Worm (Caenorhabditis elegans) whole organism, midembryonic: ENCODE data around the gene C28D4.5.
"Not testable (repeated sequence)": the region's sequence is repeated elsewhere in the genome, so short reads cannot be mapped to it uniquely, and the experiment has no call there.

Source experiments
- T22C8.4 ChIP-seq: fragments of 200-800 bp; sonication (Bioruptor generic); IDR thresholded peaks from 2 replicates; pipeline ENCODE4 v1.3.6; 2022; ENCODE audit warnings: missing genetic modification characterization, missing compliant biosample characterization
- cog-1 ChIP-seq: sonication (generic microtip); optimal IDR thresholded peaks from 2 replicates; lab custom pipeline; 2016; ENCODE audit warnings: missing genetic modification characterization, missing compliant biosample characterization
- flt-1 ChIP-seq: fragments of 200-800 bp; sonication (Bioruptor generic); IDR thresholded peaks from 2 replicates; pipeline ENCODE4 v1.3.6; 2022; ENCODE audit warnings: missing genetic modification characterization, missing compliant biosample characterization
- klf-2 ChIP-seq: fragments of 200-800 bp; sonication (Bioruptor generic); conservative IDR thresholded peaks from 2 replicates; pipeline ENCODE4 v1.3.6; 2022; ENCODE audit warnings: missing genetic modification reagents, missing genetic modification characterization, missing compliant biosample characterization
- med-1 ChIP-seq: sonication (generic microtip); optimal IDR thresholded peaks from 2 replicates; lab custom pipeline; 2017; ENCODE audit warnings: missing genetic modification characterization, mild to moderate bottlenecking, missing compliant biosample characterization, antibody characterized with exemption, missing genetic modification reagents; ENCODE audit not compliant: insufficient read depth
- ref-1 ChIP-seq: fragments of 200-800 bp; sonication (Bioruptor generic); conservative IDR thresholded peaks from 2 replicates; pipeline ENCODE4 v1.3.6; 2022; ENCODE audit warnings: missing genetic modification reagents, missing genetic modification characterization, missing compliant biosample characterization
- tab-1 ChIP-seq: fragments of 200-800 bp; sonication (Bioruptor generic); IDR thresholded peaks from 2 replicates; pipeline ENCODE4 v1.3.6; 2022; ENCODE audit warnings: missing genetic modification characterization, missing compliant biosample characterization
- ztf-23 ChIP-seq: fragments of 200-800 bp; sonication (Bioruptor generic); IDR thresholded peaks from 2 replicates; pipeline ENCODE4 v1.3.6; 2022; ENCODE audit warnings: missing genetic modification reagents, missing genetic modification characterization, missing compliant biosample characterization
- ztf-29 ChIP-seq: fragments of 200-800 bp; sonication (Bioruptor generic); IDR thresholded peaks from 2 replicates; pipeline ENCODE4 v1.3.6; 2022; ENCODE audit warnings: missing genetic modification reagents, missing genetic modification characterization, missing compliant biosample characterization

The C28D4.5 gene

DNA sequence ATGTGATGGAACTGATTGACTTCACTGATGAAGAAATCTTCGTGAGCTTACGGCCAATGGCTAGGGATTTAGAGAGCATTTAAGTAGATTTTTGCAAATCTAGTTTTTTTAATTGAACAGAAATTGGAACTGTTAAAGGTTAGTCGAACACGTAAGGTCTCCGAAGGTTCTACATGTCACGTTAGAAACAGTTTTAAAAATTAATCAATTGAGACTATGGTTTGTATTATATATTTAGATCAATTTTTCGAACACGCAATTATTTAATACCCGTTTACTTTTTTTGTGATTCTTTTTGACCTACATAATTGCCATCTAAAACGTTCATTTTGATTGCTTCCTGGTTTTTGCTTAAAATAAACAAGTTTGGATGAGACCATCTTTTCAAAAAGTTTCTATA lies 1.8 kb downstream of the C28D4.5 start, which contains the start of gene C28D4.4:
Gene C28D4.4 (minus strand): TSS at position 101 of the 400 bp plus-strand sequence.
- TF ChIP-seq flt-1 (no peak), ztf-29 (GFP tag; lab: Robert Waterston, UW) (no peak), cog-1 (tag; lab: Kevin White, UChicago) (no peak), tab-1 (GFP tag; lab: Robert Waterston, UW) (no peak), med-1 (GFP tag; lab: Kevin White, UChicago) (no peak), klf-2 (GFP tag; lab: Robert Waterston, UW) (no peak), T22C8.4 (GFP tag; lab: Robert Waterston, UW) (no peak), ztf-23 (GFP tag; lab: Robert Waterston, UW) (no peak), ref-1 (GFP tag; lab: Robert Waterston, UW) (no peak)

DNA sequence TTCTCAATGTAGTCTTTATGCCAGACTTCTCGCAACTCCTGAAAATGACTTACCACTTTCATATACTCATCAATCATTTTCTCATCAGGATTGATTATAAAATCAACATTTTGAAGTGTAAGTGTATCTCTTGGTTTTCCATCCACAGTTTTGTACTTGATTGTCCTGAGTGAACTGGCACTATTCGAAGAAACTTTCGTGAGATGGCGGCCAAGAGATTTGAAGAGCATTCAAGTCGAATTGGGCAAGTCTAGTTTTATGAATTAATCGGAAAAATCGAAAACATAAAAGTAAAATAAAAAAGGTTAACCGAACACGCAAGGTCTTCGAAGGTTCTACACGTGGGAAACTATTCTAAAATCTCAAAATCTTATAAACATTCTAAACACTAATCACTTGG lies 3.8 kb downstream of the C28D4.5 start, which contains the start of gene C28D4.7:
Gene C28D4.7 (minus strand): TSS at position 265 of the 400 bp plus-strand sequence.
- TF ChIP-seq klf-2 (GFP tag; lab: Robert Waterston, UW) (no peak), tab-1 (GFP tag; lab: Robert Waterston, UW) (no peak), med-1 (GFP tag; lab: Kevin White, UChicago) (no peak), ref-1 (GFP tag; lab: Robert Waterston, UW) (no peak), ztf-29 (GFP tag; lab: Robert Waterston, UW) (no peak), T22C8.4 (GFP tag; lab: Robert Waterston, UW) (no peak), ztf-23 (GFP tag; lab: Robert Waterston, UW) (no peak), cog-1 (tag; lab: Kevin White, UChicago) (no peak), flt-1 (no peak)

DNA sequence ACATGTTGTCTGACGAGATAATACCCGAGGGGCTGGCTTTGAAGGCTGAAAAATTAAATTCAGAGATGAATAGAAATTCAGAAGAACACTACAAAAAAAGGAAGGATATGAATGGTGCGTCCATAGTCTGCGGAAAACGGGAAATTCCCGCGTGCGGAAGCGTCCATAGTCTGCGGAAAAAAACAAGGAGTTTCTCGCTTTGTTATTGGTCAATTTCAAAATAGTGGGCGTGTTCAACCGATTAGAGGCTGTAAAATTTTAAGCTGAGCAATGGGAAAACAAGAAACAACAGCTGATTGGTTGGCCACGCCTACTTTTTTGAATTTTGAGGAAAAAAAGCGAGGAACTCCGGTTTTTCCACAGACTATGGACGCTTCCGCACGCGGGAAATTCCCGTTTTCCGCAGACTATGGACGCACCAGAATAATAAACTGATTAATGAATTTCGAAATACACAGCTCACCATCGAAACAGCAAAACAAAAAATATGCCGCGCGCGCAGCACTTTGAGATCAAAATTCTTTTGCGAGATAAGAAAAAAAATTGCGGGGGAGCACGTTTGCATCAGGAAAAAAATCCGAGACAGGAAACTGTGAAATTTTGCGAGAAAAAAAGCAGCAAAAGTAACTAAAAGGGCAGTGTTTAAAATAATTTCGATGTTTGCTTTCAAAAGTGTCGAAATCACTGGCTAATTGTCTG lies 5.7 kb downstream of the C28D4.5 start, which contains the start of gene gln-6:
Gene gln-6 (minus strand): TSS at position 51 of the 699 bp plus-strand sequence.
- not testable (repeated sequence) for TF ChIP-seq ref-1 (GFP tag; lab: Robert Waterston, UW); T22C8.4 (GFP tag; lab: Robert Waterston, UW); med-1 (GFP tag; lab: Kevin White, UChicago)

DNA sequence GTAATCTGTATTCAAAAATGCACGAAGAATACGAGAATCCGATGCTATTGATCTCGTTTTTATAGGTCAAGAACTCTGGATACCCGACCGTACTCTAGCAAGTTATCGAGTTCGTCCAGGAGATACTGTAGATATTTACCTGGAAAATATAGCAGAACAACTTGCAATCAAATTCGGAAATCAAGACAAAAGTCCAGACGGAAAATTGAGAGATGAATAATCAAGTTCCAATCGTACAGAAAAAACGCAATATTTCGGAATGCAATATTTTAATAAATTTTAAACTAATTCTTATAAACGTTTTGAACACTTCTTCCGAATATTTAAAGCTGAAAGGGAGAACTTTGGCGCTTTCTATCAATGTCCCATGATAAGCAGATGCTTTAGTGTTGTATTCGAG lies 7.7 kb downstream of the C28D4.5 start:
- TF ChIP-seq cog-1 (tag; lab: Kevin White, UChicago): no peak
- TF ChIP-seq med-1 (GFP tag; lab: Kevin White, UChicago): no peak
- TF ChIP-seq T22C8.4 (GFP tag; lab: Robert Waterston, UW): no peak
- no peak for TF ChIP-seq klf-2 (GFP tag; lab: Robert Waterston, UW)
- no peak for TF ChIP-seq flt-1
- TF ChIP-seq ztf-23 (GFP tag; lab: Robert Waterston, UW): no peak
- TF ChIP-seq ref-1 (GFP tag; lab: Robert Waterston, UW): no peak
- TF ChIP-seq tab-1 (GFP tag; lab: Robert Waterston, UW): no peak
- TF ChIP-seq ztf-29 (GFP tag; lab: Robert Waterston, UW): no peak

DNA sequence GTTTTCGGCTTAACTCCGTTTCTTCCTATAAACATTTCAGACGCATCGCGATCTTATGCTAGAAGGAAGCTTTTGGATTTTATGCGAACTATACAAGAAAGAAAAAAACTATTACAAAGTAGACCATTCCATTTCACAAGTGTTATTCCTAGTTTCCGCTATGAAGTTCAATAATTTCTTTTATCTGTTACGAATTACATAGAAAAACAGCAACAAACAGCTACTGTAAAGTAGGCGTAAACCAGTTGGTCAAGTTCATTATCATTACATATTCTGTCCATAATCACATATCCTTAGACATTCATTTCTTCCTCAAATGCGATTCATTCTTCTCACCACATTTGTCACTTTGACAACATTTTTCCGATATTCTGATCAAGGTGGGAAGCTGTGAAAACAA lies 8.5 kb downstream of the C28D4.5 start, which contains the start of gene C28D4.10:
Gene C28D4.10 (plus strand): TSS at position 301 of the 400 bp plus-strand sequence.
- no peak for TF ChIP-seq med-1 (GFP tag; lab: Kevin White, UChicago)
- TF ChIP-seq klf-2 (GFP tag; lab: Robert Waterston, UW): no peak
- no peak for TF ChIP-seq tab-1 (GFP tag; lab: Robert Waterston, UW)

DNA sequence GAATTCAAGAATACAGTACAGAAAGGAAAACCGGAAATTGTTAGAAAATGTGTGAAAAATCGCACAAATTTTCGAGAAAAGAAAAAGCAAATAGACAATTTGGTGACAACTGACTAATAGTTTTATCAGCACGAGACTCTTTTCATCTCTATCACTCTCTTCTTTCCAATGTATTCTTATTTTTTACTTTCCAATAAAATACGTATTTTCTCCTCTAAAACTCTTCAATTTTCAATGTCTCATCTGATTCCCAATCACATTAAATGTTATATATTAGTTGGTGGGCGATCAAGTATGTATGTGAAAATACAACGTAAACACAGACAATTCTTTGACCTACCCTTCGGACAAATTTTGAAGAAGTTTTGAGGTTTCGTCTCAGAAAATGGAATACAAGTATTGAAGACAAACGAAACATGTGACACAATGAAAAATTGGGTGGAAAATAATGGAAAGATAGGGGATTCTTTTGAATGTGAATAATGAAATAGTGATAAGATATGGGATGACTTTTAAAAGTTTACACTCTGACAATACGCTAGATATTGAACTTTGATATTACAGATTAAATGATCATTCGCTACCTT lies 9.4 kb downstream of the C28D4.5 start, which contains the start of gene cka-1:
Gene cka-1 (minus strand): TSS at position 418 of the 587 bp plus-strand sequence.
- TF ChIP-seq ztf-23 (GFP tag; lab: Robert Waterston, UW): no peak
- TF ChIP-seq T22C8.4 (GFP tag; lab: Robert Waterston, UW): no peak
- TF ChIP-seq med-1 (GFP tag; lab: Kevin White, UChicago): no peak
- TF ChIP-seq cog-1 (tag; lab: Kevin White, UChicago): no peak
- no peak for TF ChIP-seq flt-1
- TF ChIP-seq ref-1 (GFP tag; lab: Robert Waterston, UW): no peak
- no peak for TF ChIP-seq ztf-29 (GFP tag; lab: Robert Waterston, UW)
- TF ChIP-seq klf-2 (GFP tag; lab: Robert Waterston, UW): no peak
- no peak for TF ChIP-seq tab-1 (GFP tag; lab: Robert Waterston, UW)

DNA sequence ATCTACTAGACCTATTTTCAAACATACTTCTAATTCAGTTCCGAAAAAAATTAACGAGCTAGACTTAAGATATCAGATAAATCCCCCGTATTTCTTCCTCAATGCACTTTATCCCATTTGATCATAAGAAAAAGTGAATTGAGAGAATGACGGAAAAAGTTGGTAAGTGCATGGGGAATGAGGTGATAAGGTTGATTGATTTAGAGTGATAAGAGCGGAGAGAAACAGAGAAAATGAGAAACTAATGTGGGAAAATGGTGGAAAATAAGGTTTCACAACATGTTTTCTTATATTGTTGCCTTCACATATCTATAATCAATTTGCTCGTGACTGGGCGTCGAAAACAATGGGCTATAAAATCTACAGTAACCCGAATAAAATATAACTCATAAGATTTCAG lies 10.9 kb downstream of the C28D4.5 start:
- TF ChIP-seq T22C8.4 (GFP tag; lab: Robert Waterston, UW) (no peak), flt-1 (no peak), klf-2 (GFP tag; lab: Robert Waterston, UW) (no peak), ref-1 (GFP tag; lab: Robert Waterston, UW) (no peak), ztf-23 (GFP tag; lab: Robert Waterston, UW) (no peak), ztf-29 (GFP tag; lab: Robert Waterston, UW) (no peak), tab-1 (GFP tag; lab: Robert Waterston, UW) (no peak), cog-1 (tag; lab: Kevin White, UChicago) (no peak), med-1 (GFP tag; lab: Kevin White, UChicago) (no peak)

DNA sequence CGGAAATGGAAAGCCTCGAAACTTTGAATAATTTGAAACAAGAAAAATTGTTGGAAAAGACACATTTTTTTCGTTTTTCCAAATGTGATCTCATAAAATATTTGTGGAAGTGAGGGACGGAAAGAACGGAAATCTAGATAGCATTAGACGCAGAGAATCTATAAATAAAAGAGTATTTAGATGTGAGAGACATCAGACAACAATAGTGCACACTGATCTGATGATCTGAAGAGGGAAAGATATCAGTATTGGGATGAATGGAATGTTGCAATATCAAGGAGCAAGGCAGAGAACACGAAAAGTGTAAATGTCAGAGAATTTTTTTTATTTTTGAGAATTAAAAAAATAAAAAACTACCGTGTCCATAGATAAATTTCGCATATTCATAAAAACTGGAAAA lies 11.8 kb downstream of the C28D4.5 start:
- no peak for TF ChIP-seq ztf-29 (GFP tag; lab: Robert Waterston, UW)
- no peak for TF ChIP-seq cog-1 (tag; lab: Kevin White, UChicago)
- TF ChIP-seq klf-2 (GFP tag; lab: Robert Waterston, UW): no peak
- TF ChIP-seq tab-1 (GFP tag; lab: Robert Waterston, UW): no peak
- no peak for TF ChIP-seq flt-1

DNA sequence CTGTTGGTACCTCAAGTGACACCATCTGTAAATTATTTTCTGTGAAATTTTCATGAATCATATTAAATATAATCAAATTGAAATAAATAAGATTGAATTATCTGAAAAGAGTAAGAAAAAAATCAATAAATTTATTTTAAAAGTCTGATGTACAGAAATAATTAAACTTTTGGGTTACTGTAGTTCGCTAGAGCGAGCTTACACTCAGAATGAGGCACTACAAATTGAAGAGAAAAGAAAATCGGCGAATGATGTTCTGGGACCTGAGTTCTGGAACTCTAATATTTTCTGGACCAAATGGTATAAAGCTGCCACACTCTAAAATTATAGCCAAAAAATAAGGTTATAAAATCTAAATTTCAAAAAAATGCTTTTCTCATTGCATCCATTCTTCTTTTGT lies 12.8 kb downstream of the C28D4.5 start:
- TF ChIP-seq med-1 (GFP tag; lab: Kevin White, UChicago) (no peak), ref-1 (GFP tag; lab: Robert Waterston, UW) (no peak), tab-1 (GFP tag; lab: Robert Waterston, UW) (no peak), flt-1 (no peak), cog-1 (tag; lab: Kevin White, UChicago) (no peak), klf-2 (GFP tag; lab: Robert Waterston, UW) (no peak), T22C8.4 (GFP tag; lab: Robert Waterston, UW) (no peak), ztf-23 (GFP tag; lab: Robert Waterston, UW) (no peak), ztf-29 (GFP tag; lab: Robert Waterston, UW) (no peak)
